Worm (Caenorhabditis elegans) whole organism, mixed stage, embryonic: Measurements from ENCODE around the gene mrps-14.
"Not testable (repeated sequence)": the region's sequence is repeated elsewhere in the genome, so short reads cannot be mapped to it uniquely, and the experiment has no call there.

Experiments used
- M03D4.4 ChIP-seq: sonication (generic microtip); optimal IDR thresholded peaks from 2 replicates; lab custom pipeline; 2017; ENCODE audit warnings: mild to moderate bottlenecking, missing genetic modification characterization, missing compliant biosample characterization
- bed-3 ChIP-seq: fragments of 200-800 bp; sonication (Bioruptor generic); optimal IDR thresholded peaks from 3 replicates; lab custom pipeline; 2018; ENCODE audit warnings: mild to moderate bottlenecking, missing genetic modification characterization, moderate library complexity, missing compliant biosample characterization
- ceh-39 ChIP-seq: fragments of 150-350 bp; optimal IDR thresholded peaks from 2 replicates; lab custom pipeline; 2014; ENCODE audit warnings: missing biosample characterization, missing genetic modification characterization
- ceh-43 ChIP-seq: fragments of 200-800 bp; sonication (Bioruptor generic); optimal IDR thresholded peaks from 2 replicates; lab custom pipeline; 2018; ENCODE audit warnings: mild to moderate bottlenecking, missing genetic modification characterization, moderate library complexity, missing compliant biosample characterization
- ceh-83 ChIP-seq: fragments of 200-800 bp; sonication (Bioruptor generic); optimal IDR thresholded peaks from 2 replicates; lab custom pipeline; 2018; ENCODE audit warnings: mild to moderate bottlenecking, missing genetic modification characterization, missing compliant biosample characterization
- cnd-1 ChIP-seq: fragments of 200-800 bp; sonication (Bioruptor generic); optimal IDR thresholded peaks from 2 replicates; lab custom pipeline; 2018; ENCODE audit warnings: mild to moderate bottlenecking, missing genetic modification characterization, missing compliant biosample characterization
- elt-1 ChIP-seq: sonication (generic microtip); optimal IDR thresholded peaks from 2 replicates; lab custom pipeline; 2017; ENCODE audit warnings: missing genetic modification characterization, mild to moderate bottlenecking, missing compliant biosample characterization, antibody characterized with exemption, moderate library complexity, borderline replicate concordance; ENCODE audit not compliant: insufficient read depth
- flh-1 ChIP-seq: fragments of 200-800 bp; sonication (Bioruptor generic); optimal IDR thresholded peaks from 2 replicates; lab custom pipeline; 2018; ENCODE audit warnings: mild to moderate bottlenecking, missing genetic modification characterization, moderate library complexity, missing compliant biosample characterization
- ham-2 ChIP-seq: fragments of 200-800 bp; sonication (Bioruptor generic); optimal IDR thresholded peaks from 2 replicates; lab custom pipeline; 2018; ENCODE audit warnings: mild to moderate bottlenecking, missing genetic modification characterization, missing compliant biosample characterization
- hlh-1 ChIP-seq: fragments of 150-350 bp; optimal IDR thresholded peaks from 2 replicates; lab custom pipeline; 2014; ENCODE audit warnings: missing biosample characterization, missing genetic modification reagents, missing genetic modification characterization
- lin-13 ChIP-seq: fragments of 150-350 bp; optimal IDR thresholded peaks from 2 replicates; lab custom pipeline; 2014; ENCODE audit warnings: missing biosample characterization, missing genetic modification characterization
- lin-32 ChIP-seq: fragments of 200-800 bp; sonication (Bioruptor generic); optimal IDR thresholded peaks from 2 replicates; lab custom pipeline; 2018; ENCODE audit warnings: mild to moderate bottlenecking, missing genetic modification characterization, missing compliant biosample characterization
- lsy-2 ChIP-seq: fragments of 150-350 bp; optimal IDR thresholded peaks from 2 replicates; lab custom pipeline; 2014; ENCODE audit warnings: missing biosample characterization, missing genetic modification characterization
- mab-5 ChIP-seq: fragments of 150-350 bp; optimal IDR thresholded peaks from 2 replicates; lab custom pipeline; 2014; ENCODE audit warnings: missing biosample characterization, missing genetic modification characterization
- mep-1 ChIP-seq: fragments of 150-350 bp; optimal IDR thresholded peaks from 2 replicates; lab custom pipeline; 2017; ENCODE audit warnings: missing biosample characterization, missing genetic modification reagents, missing genetic modification characterization, inconsistent platforms
- mls-2 ChIP-seq: sonication (generic microtip); optimal IDR thresholded peaks from 2 replicates; lab custom pipeline; 2016; ENCODE audit warnings: mild to moderate bottlenecking, missing genetic modification characterization, moderate library complexity, missing compliant biosample characterization
- nhr-12 ChIP-seq: fragments of 150-350 bp; optimal IDR thresholded peaks from 2 replicates; lab custom pipeline; 2014; ENCODE audit warnings: missing biosample characterization, missing genetic modification characterization
- nhr-2 ChIP-seq: fragments of 150-350 bp; optimal IDR thresholded peaks from 2 replicates; lab custom pipeline; 2014; ENCODE audit warnings: missing biosample characterization, missing genetic modification characterization
- nhr-237 ChIP-seq: fragments of 150-350 bp; optimal IDR thresholded peaks from 2 replicates; lab custom pipeline; 2014; ENCODE audit warnings: missing biosample characterization, missing genetic modification characterization
- nhr-28 ChIP-seq: fragments of 150-350 bp; optimal IDR thresholded peaks from 2 replicates; lab custom pipeline; 2014; ENCODE audit warnings: missing biosample characterization, missing genetic modification characterization
- nhr-76 ChIP-seq: sonication (generic microtip); optimal IDR thresholded peaks from 2 replicates; lab custom pipeline; 2017; ENCODE audit warnings: missing biosample characterization, missing genetic modification characterization
- pha-4 ChIP-seq: fragments of 150-350 bp; optimal IDR thresholded peaks from 2 replicates; lab custom pipeline; 2018; ENCODE audit warnings: missing biosample characterization, missing genetic modification reagents, missing genetic modification characterization
- sem-2 ChIP-seq: fragments of 200-800 bp; sonication (Bioruptor generic); optimal IDR thresholded peaks from 2 replicates; lab custom pipeline; 2018; ENCODE audit warnings: mild to moderate bottlenecking, missing genetic modification characterization, missing compliant biosample characterization
- snpc-4 ChIP-seq: fragments of 150-350 bp; optimal IDR thresholded peaks from 2 replicates; lab custom pipeline; 2014; ENCODE audit warnings: missing biosample characterization, missing genetic modification characterization
- sptf-1 ChIP-seq: sonication (generic microtip); optimal IDR thresholded peaks from 2 replicates; lab custom pipeline; 2017; ENCODE audit warnings: mild to moderate bottlenecking, missing genetic modification characterization, moderate library complexity, missing compliant biosample characterization
- tbx-8 ChIP-seq: fragments of 200-800 bp; sonication (Bioruptor generic); optimal IDR thresholded peaks from 2 replicates; lab custom pipeline; 2018; ENCODE audit warnings: mild to moderate bottlenecking, missing genetic modification characterization, moderate library complexity, missing compliant biosample characterization
- unc-120 ChIP-seq: sonication (generic microtip); optimal IDR thresholded peaks from 2 replicates; lab custom pipeline; 2017; ENCODE audit warnings: missing genetic modification characterization, missing compliant biosample characterization; ENCODE audit not compliant: poor library complexity, severe bottlenecking
- unc-39 ChIP-seq: fragments of 150-350 bp; optimal IDR thresholded peaks from 2 replicates; lab custom pipeline; 2014; ENCODE audit warnings: missing biosample characterization, missing genetic modification characterization
- unc-62 ChIP-seq: fragments of 150-350 bp; optimal IDR thresholded peaks from 2 replicates; lab custom pipeline; 2014; ENCODE audit warnings: missing biosample characterization, missing genetic modification reagents, missing genetic modification characterization
- ztf-11 ChIP-seq: fragments of 150-350 bp; optimal IDR thresholded peaks from 2 replicates; lab custom pipeline; 2014; ENCODE audit warnings: missing biosample characterization, missing genetic modification characterization

mrps-14 gene

ce11 chrII:10247594-10248283 lies 5.4 kb upstream of the mrps-14 start, which contains the start of gene nrde-2:
nrde-2 (minus strand) TSS chrII:10247638.
- TF ChIP-seq lsy-2; sptf-1 (tag; lab: Kevin White, UChicago); nhr-76 (tag; lab: Kevin White, UChicago): not testable (repeated sequence)

ce11 chrII:10247154-10247553 lies 4.9 kb upstream of the mrps-14 start:
- TF ChIP-seq mab-5 (tag; lab: Kevin White, UChicago): no peak
- no peak for TF ChIP-seq sptf-1 (tag; lab: Kevin White, UChicago)
- TF ChIP-seq lin-13 (tag; lab: Kevin White, UChicago): no peak
- no peak for TF ChIP-seq unc-39 (tag; lab: Kevin White, UChicago)
- TF ChIP-seq tbx-8: no peak
- TF ChIP-seq ceh-43 (GFP tag; lab: Kevin White, UChicago): no peak
- no peak for TF ChIP-seq lsy-2
- no peak for TF ChIP-seq nhr-2 (tag; lab: Kevin White, UChicago)
- TF ChIP-seq elt-1 (tag; lab: Kevin White, UChicago): no peak
- no peak for TF ChIP-seq M03D4.4
- no peak for TF ChIP-seq flh-1 (GFP tag; lab: Kevin White, UChicago)
- no peak for TF ChIP-seq nhr-237
- TF ChIP-seq sem-2 (GFP tag; lab: Kevin White, UChicago): no peak
- TF ChIP-seq ceh-83 (GFP tag; lab: Kevin White, UChicago): no peak
- no peak for TF ChIP-seq lin-32 (GFP tag; lab: Kevin White, UChicago)
- no peak for TF ChIP-seq ztf-11
- no peak for TF ChIP-seq cnd-1

- TF ChIP-seq snpc-4 (tag; lab: Kevin White, UChicago) (no peak), unc-62 (no peak), lin-32 (GFP tag; lab: Kevin White, UChicago) (no peak), nhr-28 (no peak), ham-2 (GFP tag; lab: Kevin White, UChicago) (no peak), ceh-39 (no peak), nhr-76 (tag; lab: Kevin White, UChicago) (no peak), unc-39 (tag; lab: Kevin White, UChicago) (no peak), nhr-12 (tag; lab: Kevin White, UChicago) (no peak), nhr-2 (tag; lab: Kevin White, UChicago) (no peak), mab-5 (tag; lab: Kevin White, UChicago) (no peak), lsy-2 (no peak), M03D4.4 (no peak), hlh-1 (tag; lab: Kevin White, UChicago) (no peak), ztf-11 (no peak), elt-1 (tag; lab: Kevin White, UChicago) (no peak), sptf-1 (tag; lab: Kevin White, UChicago) (no peak), mls-2 (tag; lab: Kevin White, UChicago) (no peak), ceh-43 (GFP tag; lab: Kevin White, UChicago) (no peak)
- TF ChIP-seq, all 35 proteins: peak for 0
These were observed 3.3 kb upstream of the mrps-14 start for ce11 chrII:10245612-10246011.

ce11 chrII:10239595-10239994 lies 2.7 kb downstream of the mrps-14 start, which contains the start of gene mec-15:
mec-15 (minus strand) TSS chrII:10239695.
- TF ChIP-seq mab-5 (tag; lab: Kevin White, UChicago) (no peak), unc-62 (no peak), flh-1 (GFP tag; lab: Kevin White, UChicago) (no peak), pha-4 (tag; lab: Kevin White, UChicago) (no peak), nhr-28 (no peak)

ce11 chrII:10234398-10234797 lies 7.9 kb downstream of the mrps-14 start, which contains the start of gene ubxn-5:
ubxn-5 (minus strand) TSS chrII:10234498.
- no peak for TF ChIP-seq ceh-39
- no peak for TF ChIP-seq lsy-2
- TF ChIP-seq unc-120 (tag; lab: Kevin White, UChicago): no peak
- TF ChIP-seq mep-1 (tag; lab: Kevin White, UChicago): no peak
- no peak for TF ChIP-seq tbx-8
- no peak for TF ChIP-seq lin-13 (tag; lab: Kevin White, UChicago)
- no peak for TF ChIP-seq flh-1 (GFP tag; lab: Kevin White, UChicago)
- TF ChIP-seq ceh-83 (GFP tag; lab: Kevin White, UChicago): no peak
- no peak for TF ChIP-seq unc-62
- no peak for TF ChIP-seq mls-2 (tag; lab: Kevin White, UChicago)
- TF ChIP-seq bed-3 (GFP tag; lab: Kevin White, UChicago): no peak
- TF ChIP-seq mab-5 (tag; lab: Kevin White, UChicago): no peak
- TF ChIP-seq hlh-1 (tag; lab: Kevin White, UChicago): no peak
- no peak for TF ChIP-seq pha-4 (tag; lab: Kevin White, UChicago)
- no peak for TF ChIP-seq nhr-76 (tag; lab: Kevin White, UChicago)
- no peak for TF ChIP-seq nhr-28
